Fruit fly (Drosophila melanogaster) whole organism: ENCODE measurements around the gene CG18746.

Source experiments
- EcR ChIP-seq, 2 experiments: fragments of >200 bp; optimal IDR thresholded peaks; 2 replicates each; lab custom pipeline; 2017; ENCODE audit warnings: missing biosample characterization in 2 of 2, missing genetic modification characterization in 2 of 2, missing genetic modification reagents in 2 of 2
- psq ChIP-seq: fragments of >200 bp; optimal IDR thresholded peaks from 2 replicates; lab custom pipeline; 2017

DNA sequence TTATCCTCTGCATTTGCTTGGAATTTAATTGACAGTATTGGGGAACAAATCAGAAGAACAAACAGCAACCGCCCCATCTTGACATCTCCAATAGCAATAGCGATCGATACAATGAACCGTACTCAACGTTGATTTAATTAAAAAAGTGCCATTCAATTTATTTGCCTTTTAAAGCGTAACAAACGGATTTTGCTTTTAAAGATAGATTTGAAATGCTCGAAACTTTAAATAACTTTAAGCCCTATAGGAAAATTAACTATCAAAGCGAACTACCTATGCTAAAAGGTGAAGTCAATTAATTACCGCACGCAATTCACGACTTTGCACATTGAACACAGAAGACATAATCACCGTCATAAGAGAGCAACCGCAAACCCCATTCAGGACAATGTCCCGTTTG, 50.5 kb downstream of the CG18746 start, which contains the start of gene CG43254:
- TF ChIP-seq psq (no peak), EcR (GFP tag; optimal IDR thresholded peaks at IDR 0.05; lab: Kevin White, UChicago) (no peak)
